Fruit fly (Drosophila melanogaster): Measurements from ENCODE around the gene Syx17.

The Syx17 gene

DNA sequence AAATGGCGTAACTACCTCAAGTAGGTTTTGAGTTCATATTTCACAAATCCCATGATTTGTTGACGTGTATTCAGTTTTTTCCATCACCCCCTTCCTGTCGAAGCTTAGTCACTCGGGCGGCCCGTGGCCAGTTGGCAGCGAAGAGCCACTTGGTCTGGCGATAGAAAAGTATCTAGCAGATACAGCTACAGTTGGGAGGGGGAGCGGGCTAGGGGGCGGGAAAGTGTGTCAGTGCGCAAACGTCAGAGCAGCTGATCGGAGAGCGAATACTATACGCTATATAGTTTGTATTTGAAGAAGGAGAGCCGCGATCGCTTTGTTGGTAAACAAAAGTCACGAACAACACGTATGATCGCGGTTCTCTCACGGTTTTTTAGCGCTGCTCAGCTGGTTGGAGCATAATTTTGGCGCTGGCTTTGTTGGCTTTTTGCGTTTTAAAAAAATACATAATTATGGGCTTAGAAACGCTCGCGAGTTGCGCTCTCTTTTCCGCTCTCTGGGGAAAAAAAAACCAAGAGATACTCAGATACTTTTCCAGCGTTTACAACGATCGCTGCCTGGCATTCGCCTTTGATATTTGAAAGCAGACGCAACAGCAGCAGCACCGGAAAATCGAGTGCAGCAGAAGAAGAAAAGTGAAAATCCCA lies 10.6 kb downstream of the Syx17 start (continued):
- TF ChIP-seq B-H2 (GFP tag; optimal IDR thresholded peaks at IDR 0.05) (peak; percentile 63), BtbVII (GFP tag; optimal IDR thresholded peaks at IDR 0.05) (peak; percentile 11), CG13296 (GFP tag; optimal IDR thresholded peaks at IDR 0.05) (peak; percentile 21), CG13894 (tag; optimal IDR thresholded peaks at IDR 0.05) (peak; percentile 80), kay (GFP tag; optimal IDR thresholded peaks at IDR 0.05) (peak; percentile 92), sug (tag; optimal IDR thresholded peaks at IDR 0.05) (peak; percentile 90), CG9797 (GFP tag; optimal IDR thresholded peaks at IDR 0.05) (no peak), Trl (optimal IDR thresholded peaks at IDR 0.05) (peak; percentile 65 to 93), Trl (GFP tag; optimal IDR thresholded peaks at IDR 0.05) (no peak), Drgx (GFP tag; IDR thresholded peaks at IDR 0.05) (peak; percentile 56), lov (optimal IDR thresholded peaks at IDR 0.05) (no peak), lov (GFP tag; IDR thresholded peaks at IDR 0.05) (peak; percentile 10; the same call in 1 of the 3 replicates), exex (tag; optimal IDR thresholded peaks at IDR 0.05) (peak; percentile 41), ash1 (GFP tag; optimal IDR thresholded peaks at IDR 0.05) (peak; percentile 14), nmo (GFP tag; optimal IDR thresholded peaks at IDR 0.05) (no peak), Mes4 (GFP tag; optimal IDR thresholded peaks at IDR 0.05) (no peak), fd3F (GFP tag; optimal IDR thresholded peaks at IDR 0.05) (peak; percentile 10), ato (GFP tag; IDR thresholded peaks at IDR 0.05; ENCODE audit: partially characterized antibody) (no peak), jigr1 (GFP tag; IDR thresholded peaks at IDR 0.05) (no peak), onecut (GFP tag; IDR thresholded peaks at IDR 0.05) (no peak), CG17568 (GFP tag; optimal IDR thresholded peaks at IDR 0.05) (peak; percentile 1), ranshi (GFP tag; IDR thresholded peaks at IDR 0.05) (0 out of 2 replicates have a peak, but pooled peaks have one; percentile 28), Xbp1 (GFP tag; optimal IDR thresholded peaks at IDR 0.05) (peak; percentile 35), CTCF (GFP tag; optimal IDR thresholded peaks at IDR 0.05) (no peak), H2.0 (GFP tag; IDR thresholded peaks at IDR 0.05) (0 out of 2 replicates have a peak, but pooled peaks have one; percentile 5), CG9932 (GFP tag; IDR thresholded peaks at IDR 0.05) (peak; percentile 77), Ets65A (GFP tag) (peak; percentile 33), CG9215 (GFP tag; IDR thresholded peaks at IDR 0.05) (peak; percentile 19; the same call in 1 of the 2 replicates), Sry-δ (GFP tag; optimal IDR thresholded peaks at IDR 0.05) (no peak), CG5953 (GFP tag; IDR thresholded peaks at IDR 0.05) (0 out of 2 replicates have a peak, but pooled peaks have one; percentile 17), CG8290 (GFP tag; optimal IDR thresholded peaks at IDR 0.05) (no peak), CG8290 (tag; optimal IDR thresholded peaks at IDR 0.05) (peak in 1 of 2 experiments; percentile 88)

DNA sequence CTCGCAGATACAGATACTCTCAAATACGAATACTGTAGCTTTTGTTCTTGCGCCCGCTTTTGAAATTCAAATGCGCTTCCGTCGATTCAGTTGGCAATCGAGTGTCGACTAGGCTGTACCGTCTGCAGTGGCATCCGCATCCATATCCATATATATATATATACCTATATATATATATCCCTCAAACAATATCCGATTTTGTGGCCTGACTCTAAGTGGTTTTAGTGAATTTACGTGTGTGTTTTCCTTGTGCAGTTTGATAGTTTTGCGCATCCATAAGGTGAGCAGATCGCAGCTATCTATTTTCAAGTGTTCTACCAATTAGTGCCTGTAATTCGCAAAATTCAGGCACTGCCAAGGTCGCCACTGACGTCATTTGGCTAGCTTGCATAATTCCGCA lies 11.3 kb downstream of the Syx17 start:
- TF ChIP-seq Pdp1 (GFP tag; optimal IDR thresholded peaks at IDR 0.05) (peak in 1 of 2 experiments; percentile 30), en (GFP tag; optimal IDR thresholded peaks at IDR 0.05) (no peak), CG8290 (GFP tag; optimal IDR thresholded peaks at IDR 0.05) (no peak), CG8290 (tag; optimal IDR thresholded peaks at IDR 0.05) (peak in 1 of 2 experiments; percentile 7), dan (GFP tag; IDR thresholded peaks at IDR 0.05) (no peak), sens (GFP tag) (peak; percentile 40)

DNA sequence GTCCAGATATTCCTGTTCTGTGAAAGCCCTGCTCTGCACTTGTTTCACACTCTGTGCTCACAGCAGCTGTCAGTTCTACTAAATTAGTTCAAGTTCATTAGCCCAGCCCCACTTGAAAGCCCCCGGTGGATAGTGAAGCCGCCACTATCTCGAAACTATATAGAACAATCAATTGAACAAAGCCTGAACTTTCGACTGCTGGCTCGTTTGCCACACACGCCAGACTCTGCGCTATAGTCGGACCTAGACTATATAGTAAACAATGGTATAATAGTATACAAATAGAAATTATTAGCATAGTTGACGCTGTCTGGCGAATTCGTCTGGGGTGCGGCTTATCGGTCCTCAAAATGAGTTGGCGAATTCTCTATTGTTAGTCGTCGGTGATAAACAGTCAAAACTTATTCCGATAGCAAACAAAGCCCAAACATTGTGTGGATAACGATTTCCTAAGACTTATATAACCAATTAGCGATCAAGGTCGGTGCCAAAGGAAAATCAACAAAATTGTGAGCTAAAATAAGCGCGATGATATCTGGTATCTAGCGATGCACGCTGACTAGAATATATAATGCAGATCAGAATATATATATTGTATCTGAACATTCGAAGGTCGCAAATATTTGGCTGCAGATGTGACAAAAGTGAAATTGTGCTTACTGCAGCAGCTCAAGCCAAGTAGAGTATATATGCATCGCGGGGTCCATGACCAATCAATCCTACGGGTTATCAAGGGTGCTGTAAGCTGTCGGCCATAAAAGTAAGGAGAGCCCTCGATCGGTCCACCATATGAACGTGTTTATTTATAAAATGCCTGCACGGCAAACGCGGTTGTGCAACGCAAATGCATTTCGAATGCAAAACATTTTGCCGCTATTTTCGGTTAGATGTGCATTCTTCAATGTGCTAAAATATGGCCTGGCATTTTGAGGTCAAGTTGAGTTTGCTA lies 12.3 kb downstream of the Syx17 start:
- TF ChIP-seq E2f1 (GFP tag; IDR thresholded peaks at IDR 0.05), result no peak
- peak; percentile 87 for TF ChIP-seq CG13894 (tag; optimal IDR thresholded peaks at IDR 0.05)
- TF ChIP-seq sug (tag; optimal IDR thresholded peaks at IDR 0.05), result peak; percentile 82
- peak in 1 of 2 experiments; percentile 92 for TF ChIP-seq Pdp1 (GFP tag; optimal IDR thresholded peaks at IDR 0.05)
- peak; percentile 16 for TF ChIP-seq CG2678 (tag; optimal IDR thresholded peaks at IDR 0.05)
- TF ChIP-seq exex (tag; optimal IDR thresholded peaks at IDR 0.05), result peak; percentile 54
- no peak for TF ChIP-seq CG6175 (GFP tag; IDR thresholded peaks at IDR 0.05)
- no peak for TF ChIP-seq CG12155 (GFP tag; optimal IDR thresholded peaks at IDR 0.05)
- peak; percentile 14 for TF ChIP-seq Fer1 (GFP tag; optimal IDR thresholded peaks at IDR 0.05)
- TF ChIP-seq lov (optimal IDR thresholded peaks at IDR 0.05), result no peak
- TF ChIP-seq lov (GFP tag; IDR thresholded peaks at IDR 0.05), result 0 out of 3 replicates have a peak, but pooled peaks have one; percentile 49
- TF ChIP-seq CG12769 (tag; optimal IDR thresholded peaks at IDR 0.05), result peak; percentile 61
- peak; percentile 41; the same call in 1 of the 2 replicates for TF ChIP-seq rib (GFP tag; IDR thresholded peaks at IDR 0.05)
- TF ChIP-seq Ets65A (GFP tag), result peak; percentile 31
- TF ChIP-seq HmgZ (tag; optimal IDR thresholded peaks at IDR 0.05), result peak; percentile 28
- no peak for TF ChIP-seq Dad (GFP tag; optimal IDR thresholded peaks at IDR 0.05)
- TF ChIP-seq CG15514 (GFP tag; optimal IDR thresholded peaks at IDR 0.05), result peak; percentile 6
- TF ChIP-seq mirr (GFP tag; optimal IDR thresholded peaks at IDR 0.05), result peak; percentile 35
